Fruit fly (Drosophila melanogaster) whole organism, embryonic: ENCODE data around the gene CG31548.

ENCODE experiments used
- B-H2 ChIP-seq: fragments of 200-800 bp; sonication (Bioruptor generic); optimal IDR thresholded peaks from 2 replicates; lab custom pipeline; 2018; ENCODE audit warnings: missing biosample characterization, mild to moderate bottlenecking, missing genetic modification characterization
- Bteb2 ChIP-seq: fragments of 200-800 bp; sonication (Bioruptor generic); optimal IDR thresholded peaks from 2 replicates; lab custom pipeline; 2016; ENCODE audit warnings: missing biosample characterization, missing genetic modification characterization
- CG10431 ChIP-seq: fragments of 200-800 bp; sonication (Bioruptor generic); optimal IDR thresholded peaks from 3 replicates; lab custom pipeline; 2018; ENCODE audit warnings: missing biosample characterization, mild to moderate bottlenecking, missing genetic modification characterization
- CG12236 ChIP-seq: fragments of 200-800 bp; sonication (Bioruptor generic); optimal IDR thresholded peaks from 2 replicates; lab custom pipeline; 2016; ENCODE audit warnings: missing biosample characterization, missing genetic modification characterization
- CG12659 ChIP-seq: fragments of 200-800 bp; sonication (Bioruptor generic); optimal IDR thresholded peaks from 3 replicates; lab custom pipeline; 2017; ENCODE audit warnings: mild to moderate bottlenecking, missing biosample characterization, missing genetic modification reagents, missing genetic modification characterization
- CG14050 ChIP-seq: fragments of 200-800 bp; sonication (Bioruptor generic); IDR thresholded peaks from 3 replicates; pipeline ENCODE4 v1.3.6; 2022; ENCODE audit warnings: missing biosample characterization, missing genetic modification characterization
- CG16779 ChIP-seq: fragments of 200-800 bp; sonication (Bioruptor generic); IDR thresholded peaks from 2 replicates; pipeline ENCODE4 v1.3.6; 2022; ENCODE audit warnings: missing biosample characterization, missing genetic modification characterization
- CG2202 ChIP-seq: fragments of 200-800 bp; sonication (Bioruptor generic); optimal IDR thresholded peaks from 2 replicates; lab custom pipeline; 2018; ENCODE audit warnings: missing biosample characterization, mild to moderate bottlenecking, missing genetic modification characterization
- CG2889 ChIP-seq: fragments of 200-800 bp; sonication (Bioruptor generic); IDR thresholded peaks from 3 replicates; pipeline ENCODE4 v1.3.6; 2022; ENCODE audit warnings: missing biosample characterization, missing genetic modification characterization
- CG3407 ChIP-seq: fragments of 200-800 bp; sonication (Bioruptor generic); optimal IDR thresholded peaks from 2 replicates; lab custom pipeline; 2018; ENCODE audit warnings: missing biosample characterization, mild to moderate bottlenecking, missing genetic modification characterization
- CG3847 ChIP-seq: fragments of 200-800 bp; sonication (Bioruptor generic); IDR thresholded peaks from 2 replicates; pipeline ENCODE4 v1.3.6; 2022; ENCODE audit warnings: missing biosample characterization, missing genetic modification characterization
- CG4404 ChIP-seq: fragments of 200-800 bp; sonication (Bioruptor generic); IDR thresholded peaks from 2 replicates; pipeline ENCODE4 v1.3.6; 2022; ENCODE audit warnings: missing biosample characterization, missing genetic modification characterization
- CG6683 ChIP-seq: fragments of 200-800 bp; sonication (Bioruptor generic); optimal IDR thresholded peaks from 2 replicates; lab custom pipeline; 2017; ENCODE audit warnings: missing biosample characterization, mild to moderate bottlenecking, missing genetic modification characterization, missing genetic modification reagents
- CG6689 ChIP-seq: fragments of 200-800 bp; sonication (Bioruptor generic); IDR thresholded peaks from 2 replicates; pipeline ENCODE4 v1.3.6; 2022; ENCODE audit warnings: missing biosample characterization, missing genetic modification characterization
- CG6791 ChIP-seq: fragments of 200-800 bp; sonication (Bioruptor generic); IDR thresholded peaks from 3 replicates; pipeline ENCODE4 v1.3.6; 2022; ENCODE audit warnings: missing biosample characterization, missing genetic modification characterization; ENCODE audit not compliant: partially characterized antibody
- CG7745 ChIP-seq: fragments of 200-800 bp; sonication (Bioruptor generic); optimal IDR thresholded peaks from 2 replicates; lab custom pipeline; 2018; ENCODE audit warnings: missing biosample characterization, mild to moderate bottlenecking, missing genetic modification characterization, moderate library complexity
- CG9215 ChIP-seq: fragments of 200-800 bp; sonication (Bioruptor generic); IDR thresholded peaks from 2 replicates; pipeline ENCODE4 v1.3.6; 2022; ENCODE audit warnings: missing biosample characterization, missing genetic modification characterization
- Chrac-16 ChIP-seq: fragments of 200-800 bp; sonication (Bioruptor generic); optimal IDR thresholded peaks from 3 replicates; lab custom pipeline; 2016; ENCODE audit warnings: missing biosample characterization, missing genetic modification characterization
- Dll ChIP-seq: fragments of 200-800 bp; sonication (Bioruptor generic); IDR thresholded peaks from 4 replicates; pipeline ENCODE4 v1.3.6; 2022; ENCODE audit warnings: missing biosample characterization, missing genetic modification characterization; ENCODE audit not compliant: partially characterized antibody
- Ets65A ChIP-seq: fragments of 200-800 bp; sonication (Bioruptor generic); peaks from one replicate; lab custom pipeline; 2016; ENCODE audit warnings: missing biosample characterization, missing genetic modification characterization
- Gug ChIP-seq: fragments of 200-800 bp; sonication (Bioruptor generic); IDR thresholded peaks from 4 replicates; pipeline ENCODE4 v1.3.6; 2022; ENCODE audit warnings: missing biosample characterization, missing genetic modification characterization
- Hey ChIP-seq: fragments of 200-800 bp; sonication (Bioruptor generic); optimal IDR thresholded peaks from 3 replicates; lab custom pipeline; 2018; ENCODE audit warnings: missing biosample characterization, mild to moderate bottlenecking, missing genetic modification characterization
- Hr51 ChIP-seq, 2 experiments: fragments of 200-800 bp; sonication (Bioruptor generic); optimal IDR thresholded peaks; 2 replicates in 1 of 2; 3 replicates in 1 of 2; lab custom pipeline; 2016 to 2018; ENCODE audit warnings: missing biosample characterization in 2 of 2, missing genetic modification characterization in 2 of 2, mild to moderate bottlenecking in 1 of 2, moderate library complexity in 1 of 2
- Mrtf ChIP-seq: fragments of 200-800 bp; sonication (Bioruptor generic); IDR thresholded peaks from 3 replicates; pipeline ENCODE4 v1.3.6; 2022; ENCODE audit warnings: missing biosample characterization, missing genetic modification characterization
- NC2β ChIP-seq: fragments of 200-800 bp; sonication (Bioruptor generic); optimal IDR thresholded peaks from 2 replicates; lab custom pipeline; 2016; ENCODE audit warnings: missing biosample characterization, missing genetic modification characterization
- Ravus ChIP-seq: fragments of 200-800 bp; sonication (Bioruptor generic); IDR thresholded peaks from 2 replicates; pipeline ENCODE4 v1.3.6; 2022; ENCODE audit warnings: missing biosample characterization, missing genetic modification characterization
- Scr ChIP-seq: fragments of 200-800 bp; sonication (Bioruptor generic); IDR thresholded peaks from 2 replicates; pipeline ENCODE4 v1.3.6; 2022; ENCODE audit warnings: missing biosample characterization, missing genetic modification characterization; ENCODE audit not compliant: partially characterized antibody
- Sin3A ChIP-seq: fragments of >200 bp; optimal IDR thresholded peaks from 2 replicates; lab custom pipeline; 2018
- YL-1 ChIP-seq: fragments of 200-800 bp; sonication (Bioruptor generic); optimal IDR thresholded peaks from 3 replicates; lab custom pipeline; 2017; ENCODE audit warnings: missing biosample characterization, mild to moderate bottlenecking, missing genetic modification characterization
- chinmo ChIP-seq: fragments of 200-800 bp; sonication (Bioruptor generic); IDR thresholded peaks from 4 replicates; pipeline ENCODE4 v1.3.6; 2022; ENCODE audit warnings: missing biosample characterization, missing genetic modification characterization; ENCODE audit not compliant: partially characterized antibody
- esg ChIP-seq: fragments of 200-800 bp; sonication (Bioruptor generic); conservative IDR thresholded peaks from 2 replicates; pipeline ENCODE4 v1.3.6; 2022; ENCODE audit warnings: missing biosample characterization, missing genetic modification characterization
- fru ChIP-seq: fragments of >200 bp; optimal IDR thresholded peaks from 2 replicates; lab custom pipeline; 2017
- gcm2 ChIP-seq: fragments of 200-800 bp; sonication (Bioruptor generic); optimal IDR thresholded peaks from 2 replicates; lab custom pipeline; 2016; ENCODE audit warnings: missing biosample characterization, missing genetic modification characterization
- gro ChIP-seq: fragments of 200-800 bp; sonication (Bioruptor generic); optimal IDR thresholded peaks from 2 replicates; lab custom pipeline; 2016; ENCODE audit warnings: missing biosample characterization, missing genetic modification characterization
- hth ChIP-seq: fragments of >200 bp; optimal IDR thresholded peaks from 2 replicates; lab custom pipeline; 2017; ENCODE audit warnings: inconsistent platforms
- insv ChIP-seq, 2 experiments: fragments of 200-800 bp; sonication (Bioruptor generic); optimal IDR thresholded peaks; 3 replicates each; lab custom pipeline; 2016 to 2018; ENCODE audit warnings: missing biosample characterization in 2 of 2, missing genetic modification characterization in 2 of 2
- jumu ChIP-seq: fragments of 200-800 bp; sonication (Bioruptor generic); optimal IDR thresholded peaks from 3 replicates; lab custom pipeline; 2016; ENCODE audit warnings: missing biosample characterization, missing genetic modification characterization
- lmd ChIP-seq: fragments of 200-800 bp; sonication (Bioruptor generic); IDR thresholded peaks from 2 replicates; pipeline ENCODE4 v1.3.6; 2022; ENCODE audit warnings: missing biosample characterization, missing genetic modification characterization
- nerfin-2 ChIP-seq: fragments of 200-800 bp; sonication (Bioruptor generic); IDR thresholded peaks from 2 replicates; pipeline ENCODE4 v1.3.6; 2022; ENCODE audit warnings: missing biosample characterization, missing genetic modification characterization; ENCODE audit not compliant: partially characterized antibody
- onecut ChIP-seq: fragments of 200-800 bp; sonication (Bioruptor generic); IDR thresholded peaks from 2 replicates; pipeline ENCODE4 v1.3.6; 2022; ENCODE audit warnings: missing biosample characterization, missing genetic modification characterization
- pho ChIP-seq: fragments of 200-800 bp; sonication (Bioruptor generic); optimal IDR thresholded peaks from 2 replicates; lab custom pipeline; 2016; ENCODE audit warnings: missing biosample characterization, missing genetic modification characterization
- phol ChIP-seq: fragments of 200-800 bp; sonication (Bioruptor generic); optimal IDR thresholded peaks from 3 replicates; lab custom pipeline; 2018; ENCODE audit warnings: missing biosample characterization, mild to moderate bottlenecking, missing genetic modification characterization, moderate library complexity
- ranshi ChIP-seq: fragments of 200-800 bp; sonication (Bioruptor generic); IDR thresholded peaks from 2 replicates; pipeline ENCODE4 v1.3.6; 2022; ENCODE audit warnings: missing biosample characterization, missing genetic modification characterization
- rib ChIP-seq: fragments of 200-800 bp; sonication (Bioruptor generic); IDR thresholded peaks from 2 replicates; pipeline ENCODE4 v1.3.6; 2022; ENCODE audit warnings: missing biosample characterization, missing genetic modification characterization
- scrt ChIP-seq: fragments of 200-800 bp; sonication (Bioruptor generic); optimal IDR thresholded peaks from 2 replicates; lab custom pipeline; 2018; ENCODE audit warnings: missing biosample characterization, mild to moderate bottlenecking, missing genetic modification characterization, moderate library complexity
- sd ChIP-seq: fragments of 200-800 bp; sonication (Bioruptor generic); optimal IDR thresholded peaks from 3 replicates; lab custom pipeline; 2018; ENCODE audit warnings: missing biosample characterization, mild to moderate bottlenecking, missing genetic modification characterization, moderate library complexity
- so ChIP-seq: fragments of 200-800 bp; sonication (Bioruptor generic); IDR thresholded peaks from 3 replicates; pipeline ENCODE4 v1.3.6; 2022; ENCODE audit warnings: missing biosample characterization, missing genetic modification characterization
- sug ChIP-seq: fragments of 200-800 bp; optimal IDR thresholded peaks from 2 replicates; lab custom pipeline; 2019; ENCODE audit warnings: missing biosample characterization, mild to moderate bottlenecking, missing genetic modification characterization, moderate library complexity
- tio ChIP-seq: fragments of 200-800 bp; sonication (Bioruptor generic); optimal IDR thresholded peaks from 2 replicates; lab custom pipeline; 2017; ENCODE audit warnings: missing biosample characterization, missing genetic modification characterization, inconsistent platforms
- unpg ChIP-seq: fragments of 200-800 bp; sonication (Bioruptor generic); optimal IDR thresholded peaks from 3 replicates; lab custom pipeline; 2018; ENCODE audit warnings: missing biosample characterization, mild to moderate bottlenecking, missing genetic modification characterization, moderate library complexity
- vnd ChIP-seq: fragments of 200-800 bp; sonication (Bioruptor generic); IDR thresholded peaks from 3 replicates; pipeline ENCODE4 v1.3.6; 2022; ENCODE audit warnings: missing biosample characterization, missing genetic modification characterization; ENCODE audit not compliant: partially characterized antibody

Gene CG31548

dm6 chr3R:5672658-5673217 lies 36.1 kb upstream of the CG31548 start (continued):
- TF ChIP-seq sug (tag; lab: Kevin White, UChicago) (peak; percentile 98), insv (GFP tag; optimal IDR thresholded peaks at IDR 0.05; lab: Kevin White, UChicago) (peak; percentile 2 to 70), CG3407 (GFP tag; lab: Kevin White, UChicago) (peak; percentile 91), CG2889 (GFP tag; lab: Robert Waterston, UW) (no peak), Sin3A (lab: Kevin White, UChicago) (no peak), CG9215 (GFP tag; lab: Robert Waterston, UW) (no peak), Hey (tag; lab: Kevin White, UChicago) (peak; percentile 85), Bteb2 (GFP tag; lab: Kevin White, UChicago) (peak; percentile 63), chinmo (peak; percentile 96), ranshi (GFP tag; lab: Robert Waterston, UW) (no peak), CG12659 (GFP tag; lab: Kevin White, UChicago) (peak; percentile 84), YL-1 (GFP tag; lab: Kevin White, UChicago) (peak; percentile 95), CG6689 (GFP tag; lab: Robert Waterston, UW) (peak; percentile 50), gcm2 (GFP tag; lab: Kevin White, UChicago) (no peak), so (GFP tag; lab: Robert Waterston, UW) (peak; percentile 68; the same call in 1 of the 3 replicates), CG2202 (tag; lab: Kevin White, UChicago) (peak; percentile 87), CG16779 (GFP tag; lab: Robert Waterston, UW) (no peak), B-H2 (peak; percentile 80), Ets65A (GFP tag; lab: Kevin White, UChicago) (peak; percentile 79), hth (no peak), phol (tag; lab: Kevin White, UChicago) (no peak), Chrac-16 (GFP tag; lab: Kevin White, UChicago) (no peak), Ravus (GFP tag; lab: Robert Waterston, UW) (no peak), Dll (GFP tag; lab: Robert Waterston, UW) (no peak), onecut (peak; percentile 81), CG4404 (GFP tag; lab: Robert Waterston, UW) (no peak), vnd (GFP tag; lab: Robert Waterston, UW) (no peak), CG6791 (no peak), sd (tag; lab: Kevin White, UChicago) (no peak), CG7745 (tag; lab: Kevin White, UChicago) (peak; percentile 85), CG14050 (GFP tag; lab: Robert Waterston, UW) (0 out of 3 replicates have a peak, but pooled peaks have one; percentile 12), pho (peak; percentile 18), unpg (GFP tag; lab: Kevin White, UChicago) (peak; percentile 78), lmd (no peak), Mrtf (no peak), CG12236 (GFP tag; lab: Kevin White, UChicago) (peak; percentile 50), rib (GFP tag; lab: Robert Waterston, UW) (peak; percentile 71), Gug (GFP tag; lab: Robert Waterston, UW) (no peak), Hr51 (GFP tag; optimal IDR thresholded peaks at IDR 0.05; lab: Kevin White, UChicago) (peak in 1 of 2 experiments; percentile 56), nerfin-2 (GFP tag; lab: Robert Waterston, UW) (no peak), CG6683 (GFP tag; lab: Kevin White, UChicago) (peak; percentile 81), tio (GFP tag; lab: Kevin White, UChicago) (no peak), scrt (GFP tag; lab: Kevin White, UChicago) (no peak), esg (GFP tag; lab: Robert Waterston, UW) (no peak), CG10431 (peak; percentile 89), CG3847 (GFP tag; lab: Robert Waterston, UW) (0 out of 2 replicates have a peak, but pooled peaks have one; percentile 17), Scr (GFP tag; lab: Robert Waterston, UW) (peak; percentile 33), gro (GFP tag; lab: Kevin White, UChicago) (peak; percentile 79), fru (lab: Kevin White, UChicago) (no peak), jumu (GFP tag; lab: Kevin White, UChicago) (no peak), NC2β (GFP tag; lab: Kevin White, UChicago) (peak; percentile 76)
